Worm (Caenorhabditis elegans) whole organism, mixed stage, embryonic: ENCODE results near the gene algn-5.

Source experiments
- M03D4.4 ChIP-seq: sonication (generic microtip); optimal IDR thresholded peaks from 2 replicates; lab custom pipeline; 2017; ENCODE audit warnings: mild to moderate bottlenecking, missing genetic modification characterization, missing compliant biosample characterization
- bed-3 ChIP-seq: fragments of 200-800 bp; sonication (Bioruptor generic); optimal IDR thresholded peaks from 3 replicates; lab custom pipeline; 2018; ENCODE audit warnings: mild to moderate bottlenecking, missing genetic modification characterization, moderate library complexity, missing compliant biosample characterization
- blmp-1 ChIP-seq: fragments of 150-350 bp; optimal IDR thresholded peaks from 2 replicates; lab custom pipeline; 2014; ENCODE audit warnings: missing biosample characterization, missing genetic modification characterization
- ceh-39 ChIP-seq: fragments of 150-350 bp; optimal IDR thresholded peaks from 2 replicates; lab custom pipeline; 2014; ENCODE audit warnings: missing biosample characterization, missing genetic modification characterization
- ceh-83 ChIP-seq: fragments of 200-800 bp; sonication (Bioruptor generic); optimal IDR thresholded peaks from 2 replicates; lab custom pipeline; 2018; ENCODE audit warnings: mild to moderate bottlenecking, missing genetic modification characterization, missing compliant biosample characterization
- ces-1 ChIP-seq: fragments of 150-350 bp; optimal IDR thresholded peaks from 2 replicates; lab custom pipeline; 2014; ENCODE audit warnings: missing biosample characterization, missing genetic modification reagents, missing genetic modification characterization
- cnd-1 ChIP-seq: fragments of 200-800 bp; sonication (Bioruptor generic); optimal IDR thresholded peaks from 2 replicates; lab custom pipeline; 2018; ENCODE audit warnings: mild to moderate bottlenecking, missing genetic modification characterization, missing compliant biosample characterization
- drap-1 ChIP-seq: fragments of 200-800 bp; sonication (Bioruptor generic); optimal IDR thresholded peaks from 3 replicates; lab custom pipeline; 2018; ENCODE audit warnings: mild to moderate bottlenecking, missing genetic modification characterization, missing compliant biosample characterization
- elt-1 ChIP-seq: sonication (generic microtip); optimal IDR thresholded peaks from 2 replicates; lab custom pipeline; 2017; ENCODE audit warnings: missing genetic modification characterization, mild to moderate bottlenecking, missing compliant biosample characterization, antibody characterized with exemption, moderate library complexity, borderline replicate concordance; ENCODE audit not compliant: insufficient read depth
- elt-3 ChIP-seq: fragments of 150-350 bp; optimal IDR thresholded peaks from 2 replicates; lab custom pipeline; 2014; ENCODE audit warnings: missing biosample characterization, missing genetic modification characterization
- flh-1 ChIP-seq: fragments of 200-800 bp; sonication (Bioruptor generic); optimal IDR thresholded peaks from 2 replicates; lab custom pipeline; 2018; ENCODE audit warnings: mild to moderate bottlenecking, missing genetic modification characterization, moderate library complexity, missing compliant biosample characterization
- ham-2 ChIP-seq: fragments of 200-800 bp; sonication (Bioruptor generic); optimal IDR thresholded peaks from 2 replicates; lab custom pipeline; 2018; ENCODE audit warnings: mild to moderate bottlenecking, missing genetic modification characterization, missing compliant biosample characterization
- hlh-1 ChIP-seq: fragments of 150-350 bp; optimal IDR thresholded peaks from 2 replicates; lab custom pipeline; 2014; ENCODE audit warnings: missing biosample characterization, missing genetic modification reagents, missing genetic modification characterization
- lin-32 ChIP-seq: fragments of 200-800 bp; sonication (Bioruptor generic); optimal IDR thresholded peaks from 2 replicates; lab custom pipeline; 2018; ENCODE audit warnings: mild to moderate bottlenecking, missing genetic modification characterization, missing compliant biosample characterization
- mab-5 ChIP-seq: fragments of 150-350 bp; optimal IDR thresholded peaks from 2 replicates; lab custom pipeline; 2014; ENCODE audit warnings: missing biosample characterization, missing genetic modification characterization
- mls-2 ChIP-seq: sonication (generic microtip); optimal IDR thresholded peaks from 2 replicates; lab custom pipeline; 2016; ENCODE audit warnings: mild to moderate bottlenecking, missing genetic modification characterization, moderate library complexity, missing compliant biosample characterization
- nhr-12 ChIP-seq: fragments of 150-350 bp; optimal IDR thresholded peaks from 2 replicates; lab custom pipeline; 2014; ENCODE audit warnings: missing biosample characterization, missing genetic modification characterization
- nhr-2 ChIP-seq: fragments of 150-350 bp; optimal IDR thresholded peaks from 2 replicates; lab custom pipeline; 2014; ENCODE audit warnings: missing biosample characterization, missing genetic modification characterization
- nhr-237 ChIP-seq: fragments of 150-350 bp; optimal IDR thresholded peaks from 2 replicates; lab custom pipeline; 2014; ENCODE audit warnings: missing biosample characterization, missing genetic modification characterization
- nhr-28 ChIP-seq: fragments of 150-350 bp; optimal IDR thresholded peaks from 2 replicates; lab custom pipeline; 2014; ENCODE audit warnings: missing biosample characterization, missing genetic modification characterization
- nhr-76 ChIP-seq: sonication (generic microtip); optimal IDR thresholded peaks from 2 replicates; lab custom pipeline; 2017; ENCODE audit warnings: missing biosample characterization, missing genetic modification characterization
- pha-4 ChIP-seq: fragments of 150-350 bp; optimal IDR thresholded peaks from 2 replicates; lab custom pipeline; 2018; ENCODE audit warnings: missing biosample characterization, missing genetic modification reagents, missing genetic modification characterization
- sem-2 ChIP-seq: fragments of 200-800 bp; sonication (Bioruptor generic); optimal IDR thresholded peaks from 2 replicates; lab custom pipeline; 2018; ENCODE audit warnings: mild to moderate bottlenecking, missing genetic modification characterization, missing compliant biosample characterization
- snpc-4 ChIP-seq: fragments of 150-350 bp; optimal IDR thresholded peaks from 2 replicates; lab custom pipeline; 2014; ENCODE audit warnings: missing biosample characterization, missing genetic modification characterization
- sptf-1 ChIP-seq: sonication (generic microtip); optimal IDR thresholded peaks from 2 replicates; lab custom pipeline; 2017; ENCODE audit warnings: mild to moderate bottlenecking, missing genetic modification characterization, moderate library complexity, missing compliant biosample characterization
- tbx-8 ChIP-seq: fragments of 200-800 bp; sonication (Bioruptor generic); optimal IDR thresholded peaks from 2 replicates; lab custom pipeline; 2018; ENCODE audit warnings: mild to moderate bottlenecking, missing genetic modification characterization, moderate library complexity, missing compliant biosample characterization
- unc-120 ChIP-seq: sonication (generic microtip); optimal IDR thresholded peaks from 2 replicates; lab custom pipeline; 2017; ENCODE audit warnings: missing genetic modification characterization, missing compliant biosample characterization; ENCODE audit not compliant: poor library complexity, severe bottlenecking
- unc-39 ChIP-seq: fragments of 150-350 bp; optimal IDR thresholded peaks from 2 replicates; lab custom pipeline; 2014; ENCODE audit warnings: missing biosample characterization, missing genetic modification characterization
- unc-62 ChIP-seq: fragments of 150-350 bp; optimal IDR thresholded peaks from 2 replicates; lab custom pipeline; 2014; ENCODE audit warnings: missing biosample characterization, missing genetic modification reagents, missing genetic modification characterization
- zip-8 ChIP-seq: fragments of 150-350 bp; optimal IDR thresholded peaks from 2 replicates; lab custom pipeline; 2014; ENCODE audit warnings: missing biosample characterization, missing genetic modification characterization
- ztf-11 ChIP-seq: fragments of 150-350 bp; optimal IDR thresholded peaks from 2 replicates; lab custom pipeline; 2014; ENCODE audit warnings: missing biosample characterization, missing genetic modification characterization

The algn-5 gene

ce11 chrV:4218268-4218667, 22.9 kb downstream of the algn-5 start:
- no peak for TF ChIP-seq unc-62 (GFP tag; lab: Kevin White, UChicago)
- no peak for TF ChIP-seq nhr-2 (tag; lab: Kevin White, UChicago)
- TF ChIP-seq, all 35 proteins: peak for 0

ce11 chrV:4219342-4219741, 24.0 kb downstream of the algn-5 start, which contains the start of gene nlp-9:
nlp-9 (plus strand) TSS chrV:4219642.
- TF ChIP-seq sem-2 (GFP tag; lab: Kevin White, UChicago) (no peak), unc-120 (no peak), ham-2 (GFP tag; lab: Kevin White, UChicago) (no peak), pha-4 (tag; lab: Kevin White, UChicago) (no peak), mab-5 (tag; lab: Kevin White, UChicago) (no peak), drap-1 (GFP tag; lab: Kevin White, UChicago) (no peak), ceh-83 (no peak), blmp-1 (tag; lab: Kevin White, UChicago) (no peak), nhr-12 (tag; lab: Kevin White, UChicago) (no peak), M03D4.4 (tag; lab: Kevin White, UChicago) (no peak)

- TF ChIP-seq cnd-1 (tag; lab: Kevin White, UChicago) (no peak), lin-32 (GFP tag; lab: Kevin White, UChicago) (no peak), mab-5 (tag; lab: Kevin White, UChicago) (no peak), snpc-4 (tag; lab: Kevin White, UChicago) (no peak), ceh-39 (tag; lab: Kevin White, UChicago) (no peak), zip-8 (tag; lab: Kevin White, UChicago) (no peak), elt-1 (tag; lab: Kevin White, UChicago) (no peak), bed-3 (no peak), nhr-28 (tag; lab: Kevin White, UChicago) (no peak), ces-1 (GFP tag; lab: Kevin White, UChicago) (no peak), ham-2 (GFP tag; lab: Kevin White, UChicago) (no peak), sptf-1 (tag; lab: Kevin White, UChicago) (no peak), flh-1 (no peak), nhr-237 (no peak), nhr-12 (tag; lab: Kevin White, UChicago) (no peak), tbx-8 (GFP tag; lab: Kevin White, UChicago) (no peak), hlh-1 (tag; lab: Kevin White, UChicago) (no peak), mls-2 (tag; lab: Kevin White, UChicago) (no peak), unc-62 (GFP tag; lab: Kevin White, UChicago) (no peak), unc-39 (tag; lab: Kevin White, UChicago) (no peak)
Measured at ce11 chrV:4236118-4236517, 40.7 kb downstream of the algn-5 start, which contains the start of gene nlp-13. nlp-13 (plus strand) TSS chrV:4236418.

ce11 chrV:4240292-4240691, 44.9 kb downstream of the algn-5 start, which contains the start of gene srh-204:
srh-204 (minus strand) TSS chrV:4240392.
- no peak for TF ChIP-seq nhr-12 (tag; lab: Kevin White, UChicago)
- TF ChIP-seq mls-2 (tag; lab: Kevin White, UChicago): no peak
- no peak for TF ChIP-seq mab-5 (tag; lab: Kevin White, UChicago)
- TF ChIP-seq unc-39 (tag; lab: Kevin White, UChicago): no peak
- no peak for TF ChIP-seq elt-3 (tag; lab: Kevin White, UChicago)
- TF ChIP-seq blmp-1 (tag; lab: Kevin White, UChicago): no peak
- no peak for TF ChIP-seq ztf-11 (tag; lab: Kevin White, UChicago)
- no peak for TF ChIP-seq flh-1
- TF ChIP-seq nhr-76 (tag; lab: Kevin White, UChicago): no peak
- TF ChIP-seq bed-3: no peak
- no peak for TF ChIP-seq cnd-1 (tag; lab: Kevin White, UChicago)
- TF ChIP-seq pha-4 (tag; lab: Kevin White, UChicago): no peak
- no peak for TF ChIP-seq sptf-1 (tag; lab: Kevin White, UChicago)

ce11 chrV:4241555-4241954, 46.2 kb downstream of the algn-5 start:
- TF ChIP-seq snpc-4 (tag; lab: Kevin White, UChicago) (no peak), pha-4 (tag; lab: Kevin White, UChicago) (no peak), M03D4.4 (tag; lab: Kevin White, UChicago) (no peak), sem-2 (GFP tag; lab: Kevin White, UChicago) (no peak), ham-2 (GFP tag; lab: Kevin White, UChicago) (no peak), cnd-1 (tag; lab: Kevin White, UChicago) (no peak)
